Fruit fly (Drosophila melanogaster): ENCODE results near the gene Atg101.
A peak's percentile ranks its signal among the peaks of the same experiment; 100 is the strongest.

Gene Atg101

dm6 chrX:18789353-18790210 is 1.9 kb upstream of the Atg101 start (continued):
- TF ChIP-seq dan (GFP tag; IDR thresholded peaks at IDR 0.05): no peak
- TF ChIP-seq sisA (GFP tag; IDR thresholded peaks at IDR 0.05): 0 out of 2 replicates have a peak, but pooled peaks have one; percentile 19
- TF ChIP-seq dati (GFP tag; IDR thresholded peaks at IDR 0.05): no peak
- TF ChIP-seq CG10147 (GFP tag; optimal IDR thresholded peaks at IDR 0.05): peak; percentile 58
- TF ChIP-seq CrebB (tag; optimal IDR thresholded peaks at IDR 0.05): no peak
- TF ChIP-seq CG3407 (GFP tag; optimal IDR thresholded peaks at IDR 0.05): no peak
- peak; percentile 14 for TF ChIP-seq her (GFP tag; optimal IDR thresholded peaks at IDR 0.05)
- TF ChIP-seq otp (GFP tag; IDR thresholded peaks at IDR 0.05): no peak
- TF ChIP-seq CG12104 (GFP tag; optimal IDR thresholded peaks at IDR 0.05): peak; percentile 25
- peak; percentile 9 for TF ChIP-seq CG18476 (GFP tag; optimal IDR thresholded peaks at IDR 0.05)
- TF ChIP-seq usp (GFP tag; optimal IDR thresholded peaks at IDR 0.05): no peak
- TF ChIP-seq Poxn (GFP tag; IDR thresholded peaks at IDR 0.05): no peak
- peak; percentile 47 for TF ChIP-seq CG4424 (GFP tag; optimal IDR thresholded peaks at IDR 0.05)
- TF ChIP-seq Ssrp (tag; optimal IDR thresholded peaks at IDR 0.05): peak; percentile 22
- TF ChIP-seq CG4707 (GFP tag; optimal IDR thresholded peaks at IDR 0.05): no peak
- peak; percentile 17 for TF ChIP-seq CG12219 (GFP tag; optimal IDR thresholded peaks at IDR 0.05)
- TF ChIP-seq Dip2 (GFP tag; IDR thresholded peaks at IDR 0.05): no peak
- TF ChIP-seq CG17912 (GFP tag; optimal IDR thresholded peaks at IDR 0.05): no peak
- TF ChIP-seq croc (GFP tag; conservative IDR thresholded peaks at IDR 0.05): no peak
- TF ChIP-seq CG17359 (tag; optimal IDR thresholded peaks at IDR 0.05): peak; percentile 29
- no peak for TF ChIP-seq wor (GFP tag; IDR thresholded peaks at IDR 0.05)
- TF ChIP-seq CG30431 (GFP tag; optimal IDR thresholded peaks at IDR 0.05): peak; percentile 38
- no peak for TF ChIP-seq Nf-YA (GFP tag; IDR thresholded peaks at IDR 0.05)
- TF ChIP-seq ci (GFP tag; IDR thresholded peaks at IDR 0.05): no peak
- TF ChIP-seq CG6791 (GFP tag; IDR thresholded peaks at IDR 0.05; ENCODE audit: partially characterized antibody): no peak
- peak; percentile 44 for TF ChIP-seq Atf-2 (GFP tag; optimal IDR thresholded peaks at IDR 0.05)
- TF ChIP-seq trh (GFP tag; optimal IDR thresholded peaks at IDR 0.05): peak; percentile 10
- TF ChIP-seq abd-A (tag; optimal IDR thresholded peaks at IDR 0.05): no peak
- TF ChIP-seq prd (optimal IDR thresholded peaks at IDR 0.05): no peak
- TF ChIP-seq prd (GFP tag; IDR thresholded peaks at IDR 0.05): peak; percentile 34; the same call in 1 of the 3 replicates
- TF ChIP-seq Max (GFP tag; optimal IDR thresholded peaks at IDR 0.05): peak; percentile 42
- no peak for TF ChIP-seq luna (GFP tag; optimal IDR thresholded peaks at IDR 0.05)
- TF ChIP-seq CG14860 (GFP tag; IDR thresholded peaks at IDR 0.05; ENCODE audit: partially characterized antibody): no peak
- TF ChIP-seq eyg (GFP tag; optimal IDR thresholded peaks at IDR 0.05): no peak
- peak; percentile 57 for TF ChIP-seq CG10979 (tag; optimal IDR thresholded peaks at IDR 0.05)
- TF ChIP-seq gcm2 (GFP tag; optimal IDR thresholded peaks at IDR 0.05): peak; percentile 19
- peak; percentile 43 for TF ChIP-seq Xbp1 (GFP tag; optimal IDR thresholded peaks at IDR 0.05)
- TF ChIP-seq Dad (GFP tag; optimal IDR thresholded peaks at IDR 0.05): peak; percentile 31
- TF ChIP-seq Atf6 (GFP tag; IDR thresholded peaks at IDR 0.05): peak; percentile 39; the same call in 1 of the 2 replicates
- peak; percentile 76 for TF ChIP-seq CG11504 (tag; optimal IDR thresholded peaks at IDR 0.05)
- TF ChIP-seq Dek (tag; optimal IDR thresholded peaks at IDR 0.05): peak; percentile 51
- no peak for TF ChIP-seq slbo (GFP tag; IDR thresholded peaks at IDR 0.05)
- TF ChIP-seq CG10654 (GFP tag; optimal IDR thresholded peaks at IDR 0.05): peak; percentile 42
- TF ChIP-seq Ets97D (GFP tag; optimal IDR thresholded peaks at IDR 0.05): peak; percentile 21
- peak; percentile 10 for TF ChIP-seq CG4328 (GFP tag; optimal IDR thresholded peaks at IDR 0.05)
- no peak for TF ChIP-seq tll (GFP tag; optimal IDR thresholded peaks at IDR 0.05)
- peak; percentile 17 for TF ChIP-seq NK7.1 (GFP tag; optimal IDR thresholded peaks at IDR 0.05)
- TF ChIP-seq grn (GFP tag; optimal IDR thresholded peaks at IDR 0.05): no peak
- TF ChIP-seq crc (GFP tag; optimal IDR thresholded peaks at IDR 0.05): peak; percentile 6
- TF ChIP-seq CG8924 (tag; optimal IDR thresholded peaks at IDR 0.05): peak; percentile 66
